Fruit fly (Drosophila melanogaster): ENCODE data around the gene CG34150.
A peak's percentile ranks its signal among the peaks of the same experiment; 100 is the strongest.

The CG34150 gene

dm6 chr3R:24816993-24817854 lies 3.2 kb downstream of the CG34150 start, which contains the start of the genes CG5808 and Saf-B (continued):
- TF ChIP-seq ab (GFP tag; optimal IDR thresholded peaks at IDR 0.05), result no peak
- no peak for TF ChIP-seq hkb (optimal IDR thresholded peaks at IDR 0.05)
- no peak for TF ChIP-seq hkb (GFP tag; IDR thresholded peaks at IDR 0.05)
- TF ChIP-seq CG12104 (GFP tag; optimal IDR thresholded peaks at IDR 0.05), result peak; percentile 74
- no peak for TF ChIP-seq CHES-1-like (GFP tag; optimal IDR thresholded peaks at IDR 0.05)
- TF ChIP-seq Atf6 (GFP tag; IDR thresholded peaks at IDR 0.05), result no peak
- no peak for TF ChIP-seq wek (GFP tag; optimal IDR thresholded peaks at IDR 0.05)
- TF ChIP-seq peb (GFP tag; IDR thresholded peaks at IDR 0.05), result no peak
- TF ChIP-seq NfI (GFP tag; optimal IDR thresholded peaks at IDR 0.05), result no peak
- TF ChIP-seq vvl (GFP tag; IDR thresholded peaks at IDR 0.05), result peak; percentile 68
- TF ChIP-seq Dbx (GFP tag; IDR thresholded peaks at IDR 0.05), result peak; percentile 44; the same call in 2 of the 3 replicates
- peak; percentile 83 for TF ChIP-seq tna (GFP tag; IDR thresholded peaks at IDR 0.05; ENCODE audit: partially characterized antibody)
- peak; percentile 49; the same call in 1 of the 2 replicates for TF ChIP-seq Xrp1 (GFP tag; IDR thresholded peaks at IDR 0.05)
- no peak for TF ChIP-seq p53 (GFP tag; optimal IDR thresholded peaks at IDR 0.05)
- peak; percentile 30 for TF ChIP-seq CG13424 (tag; optimal IDR thresholded peaks at IDR 0.05)
- peak; percentile 57 for TF ChIP-seq lmd (GFP tag; IDR thresholded peaks at IDR 0.05)
- TF ChIP-seq CG10462 (GFP tag; optimal IDR thresholded peaks at IDR 0.05), result no peak
- TF ChIP-seq Ets65A (GFP tag), result peak; percentile 93
- TF ChIP-seq dysf (GFP tag; IDR thresholded peaks at IDR 0.05), result peak; percentile 50; the same call in 2 of the 3 replicates
- peak; percentile 61 for TF ChIP-seq Max (GFP tag; optimal IDR thresholded peaks at IDR 0.05)
- peak; percentile 78 for TF ChIP-seq Med (GFP tag)
- no peak for TF ChIP-seq pum (GFP tag; optimal IDR thresholded peaks at IDR 0.05)
- no peak for TF ChIP-seq kah (GFP tag; optimal IDR thresholded peaks at IDR 0.05)
- TF ChIP-seq CG7372 (GFP tag; IDR thresholded peaks at IDR 0.05), result no peak
- TF ChIP-seq lbe (GFP tag; optimal IDR thresholded peaks at IDR 0.05), result no peak
- no peak for TF ChIP-seq disco-r (GFP tag; optimal IDR thresholded peaks at IDR 0.05)
- TF ChIP-seq CrebB (tag; optimal IDR thresholded peaks at IDR 0.05), result no peak
- no peak for TF ChIP-seq prd (optimal IDR thresholded peaks at IDR 0.05)
- TF ChIP-seq prd (GFP tag; IDR thresholded peaks at IDR 0.05), result peak; percentile 65
- TF ChIP-seq zen2 (GFP tag; IDR thresholded peaks at IDR 0.05; ENCODE audit: partially characterized antibody), result peak; percentile 69
- peak; percentile 71 for TF ChIP-seq CG17829 (tag; optimal IDR thresholded peaks at IDR 0.05)
- no peak for TF ChIP-seq Antp (GFP tag; optimal IDR thresholded peaks at IDR 0.05)
- no peak for TF ChIP-seq zf30C (GFP tag; optimal IDR thresholded peaks at IDR 0.05)
- TF ChIP-seq CG31224 (GFP tag; IDR thresholded peaks at IDR 0.05), result peak; percentile 43; the same call in 1 of the 2 replicates
- TF ChIP-seq CG7786 (GFP tag; optimal IDR thresholded peaks at IDR 0.05), result no peak
- peak; percentile 32 for TF ChIP-seq zen (tag; optimal IDR thresholded peaks at IDR 0.05)
- TF ChIP-seq Ssrp (tag; optimal IDR thresholded peaks at IDR 0.05), result peak; percentile 41
- peak; percentile 86 for TF ChIP-seq CG9437 (GFP tag; optimal IDR thresholded peaks at IDR 0.05)
- peak; percentile 4 for TF ChIP-seq Chrac-16 (GFP tag; optimal IDR thresholded peaks at IDR 0.05)
- peak; percentile 72 for TF ChIP-seq ind (GFP tag; optimal IDR thresholded peaks at IDR 0.05)
- no peak for TF ChIP-seq CG7556 (GFP tag; optimal IDR thresholded peaks at IDR 0.05)
- TF ChIP-seq al (GFP tag; IDR thresholded peaks at IDR 0.05), result 0 out of 2 replicates have a peak, but pooled peaks have one; percentile 34
- no peak for TF ChIP-seq CG10147 (GFP tag; optimal IDR thresholded peaks at IDR 0.05)
- no peak for TF ChIP-seq CG10366 (GFP tag; IDR thresholded peaks at IDR 0.05)
- no peak for TF ChIP-seq btn (GFP tag; optimal IDR thresholded peaks at IDR 0.05)
- no peak for TF ChIP-seq Nf-YC (tag; optimal IDR thresholded peaks at IDR 0.05)
- TF ChIP-seq eve (GFP tag; optimal IDR thresholded peaks at IDR 0.05), result no peak
- no peak for TF ChIP-seq fu2 (GFP tag; optimal IDR thresholded peaks at IDR 0.05)
- TF ChIP-seq Oaz (GFP tag; IDR thresholded peaks at IDR 0.05), result no peak
- no peak for TF ChIP-seq CG11085 (GFP tag; IDR thresholded peaks at IDR 0.05)
- peak; percentile 22 for TF ChIP-seq CG2120 (GFP tag; optimal IDR thresholded peaks at IDR 0.05)

All from whole organism, embryonic.